Fruit fly (Drosophila melanogaster) whole organism, pupa: ENCODE data around the gene CG12560.

ENCODE experiments used
- CG10348 ChIP-seq: fragments of 200-800 bp; sonication (Bioruptor generic); IDR thresholded peaks from 2 replicates; pipeline ENCODE4 v1.3.6; 2022; ENCODE audit warnings: missing biosample characterization, missing genetic modification characterization
- CG12605 ChIP-seq: fragments of 200-800 bp; sonication (Bioruptor generic); IDR thresholded peaks from 2 replicates; pipeline ENCODE4 v1.3.6; 2022; ENCODE audit warnings: missing biosample characterization, missing genetic modification characterization
- CG13204 ChIP-seq: fragments of 200-800 bp; sonication (Bioruptor generic); optimal IDR thresholded peaks from 2 replicates; lab custom pipeline; 2018; ENCODE audit warnings: missing biosample characterization, mild to moderate bottlenecking, missing genetic modification characterization, moderate library complexity
- CG14655 ChIP-seq: fragments of 200-800 bp; sonication (Bioruptor generic); optimal IDR thresholded peaks from 3 replicates; lab custom pipeline; 2017; ENCODE audit warnings: mild to moderate bottlenecking, missing biosample characterization, missing genetic modification reagents, missing genetic modification characterization
- CG15710 ChIP-seq: fragments of 200-800 bp; sonication (Bioruptor generic); optimal IDR thresholded peaks from 2 replicates; lab custom pipeline; 2018; ENCODE audit warnings: missing biosample characterization, mild to moderate bottlenecking, missing genetic modification characterization, moderate library complexity
- CG17806 ChIP-seq: fragments of 200-800 bp; sonication (Bioruptor generic); optimal IDR thresholded peaks from 2 replicates; lab custom pipeline; 2018; ENCODE audit warnings: missing biosample characterization, mild to moderate bottlenecking, missing genetic modification characterization, moderate library complexity
- CG32121 ChIP-seq: fragments of 200-800 bp; sonication (Bioruptor generic); IDR thresholded peaks from 2 replicates; pipeline ENCODE4 v1.3.6; 2022; ENCODE audit warnings: missing biosample characterization, missing genetic modification characterization
- CG34367 ChIP-seq: fragments of 200-800 bp; sonication (Bioruptor generic); optimal IDR thresholded peaks from 2 replicates; lab custom pipeline; 2018; ENCODE audit warnings: missing biosample characterization, mild to moderate bottlenecking, missing genetic modification characterization
- CG4496 ChIP-seq: fragments of 200-800 bp; sonication (Bioruptor generic); IDR thresholded peaks from 3 replicates; pipeline ENCODE4 v1.3.6; 2022; ENCODE audit warnings: missing biosample characterization, missing genetic modification characterization
- CG8159 ChIP-seq: fragments of 200-800 bp; sonication (Bioruptor generic); optimal IDR thresholded peaks from 3 replicates; lab custom pipeline; 2018; ENCODE audit warnings: missing biosample characterization, mild to moderate bottlenecking, missing genetic modification characterization, moderate library complexity
- CG8301 ChIP-seq: fragments of 200-800 bp; sonication (Bioruptor generic); optimal IDR thresholded peaks from 2 replicates; lab custom pipeline; 2018; ENCODE audit warnings: missing biosample characterization, mild to moderate bottlenecking, missing genetic modification characterization
- CG9948 ChIP-seq: fragments of 200-800 bp; sonication (Bioruptor generic); optimal IDR thresholded peaks from 2 replicates; lab custom pipeline; 2018; ENCODE audit warnings: missing biosample characterization, mild to moderate bottlenecking, missing genetic modification characterization, moderate library complexity
- D1 ChIP-seq: fragments of 200-800 bp; sonication (Bioruptor generic); optimal IDR thresholded peaks from 2 replicates; lab custom pipeline; 2018; ENCODE audit warnings: missing biosample characterization, mild to moderate bottlenecking, missing genetic modification characterization, moderate library complexity
- EcR ChIP-seq: fragments of 200-800 bp; sonication (Bioruptor generic); optimal IDR thresholded peaks from 3 replicates; lab custom pipeline; 2019; ENCODE audit warnings: missing biosample characterization, missing genetic modification characterization, mild to moderate bottlenecking, moderate library complexity, missing genetic modification reagents
- Ets98B ChIP-seq: fragments of 200-800 bp; sonication (Bioruptor generic); IDR thresholded peaks from 2 replicates; pipeline ENCODE4 v1.3.6; 2022; ENCODE audit warnings: missing biosample characterization, missing genetic modification characterization
- Pif1A ChIP-seq: fragments of 200-800 bp; sonication (Bioruptor generic); optimal IDR thresholded peaks from 3 replicates; lab custom pipeline; 2016; ENCODE audit warnings: missing biosample characterization, missing genetic modification characterization
- Pif1B ChIP-seq: fragments of 200-800 bp; sonication (Bioruptor generic); optimal IDR thresholded peaks from 3 replicates; lab custom pipeline; 2016; ENCODE audit warnings: missing biosample characterization, missing genetic modification characterization
- Snoo ChIP-seq: fragments of 200-800 bp; sonication (Bioruptor generic); optimal IDR thresholded peaks from 3 replicates; lab custom pipeline; 2017; ENCODE audit warnings: missing biosample characterization, mild to moderate bottlenecking, missing genetic modification characterization, inconsistent platforms
- fd96Ca ChIP-seq: fragments of 200-800 bp; sonication (Bioruptor generic); IDR thresholded peaks from 3 replicates; pipeline ENCODE4 v1.3.6; 2022; ENCODE audit warnings: missing biosample characterization, missing genetic modification characterization
- gl ChIP-seq: fragments of 200-800 bp; sonication (Bioruptor generic); optimal IDR thresholded peaks from 2 replicates; lab custom pipeline; 2018; ENCODE audit warnings: missing biosample characterization, mild to moderate bottlenecking, missing genetic modification characterization
- rn ChIP-seq: fragments of 200-800 bp; sonication (Bioruptor generic); IDR thresholded peaks from 2 replicates; pipeline ENCODE4 v1.3.6; 2022; ENCODE audit warnings: missing biosample characterization, missing genetic modification characterization

The CG12560 gene

dm6 chr2L:7967645-7968044 lies 41.6 kb downstream of the CG12560 start:
- TF ChIP-seq Pif1B (GFP tag; lab: Kevin White, UChicago), result no peak
- TF ChIP-seq CG17806, result no peak
- TF ChIP-seq Pif1A (GFP tag; lab: Kevin White, UChicago), result no peak
- no peak for TF ChIP-seq Ets98B
- TF ChIP-seq CG4496 (GFP tag; lab: Robert Waterston, UW), result 0 out of 3 replicates have a peak, but pooled peaks have one; percentile 14
- no peak for TF ChIP-seq CG13204 (GFP tag; lab: Kevin White, UChicago)
- no peak for TF ChIP-seq Snoo (tag; lab: Kevin White, UChicago)
- TF ChIP-seq fd96Ca, result no peak
- TF ChIP-seq rn, result no peak

- TF ChIP-seq rn (no peak), CG14655 (GFP tag; lab: Kevin White, UChicago) (peak; percentile 25), EcR (GFP tag; lab: Kevin White, UChicago) (peak; percentile 35)
Measured at dm6 chr2L:7966866-7967549, 42.3 kb downstream of the CG12560 start.

- TF ChIP-seq CG8159 (tag; lab: Kevin White, UChicago) (no peak), Snoo (tag; lab: Kevin White, UChicago) (no peak)
Measured at dm6 chr2L:7966461-7966846, 42.8 kb downstream of the CG12560 start.

dm6 chr2L:7965808-7966460 lies 43.3 kb downstream of the CG12560 start:
- TF ChIP-seq CG14655 (GFP tag; lab: Kevin White, UChicago), result peak; percentile 61
- peak; percentile 19 for TF ChIP-seq D1 (tag; lab: Kevin White, UChicago)
- TF ChIP-seq CG34367 (tag; lab: Kevin White, UChicago), result peak; percentile 5
- peak; percentile 42 for TF ChIP-seq CG9948 (tag; lab: Kevin White, UChicago)
- no peak for TF ChIP-seq CG12605 (GFP tag; lab: Robert Waterston, UW)
- peak; percentile 52 for TF ChIP-seq CG8301 (tag; lab: Kevin White, UChicago)
- no peak for TF ChIP-seq CG4496 (GFP tag; lab: Robert Waterston, UW)
- TF ChIP-seq Pif1A (GFP tag; lab: Kevin White, UChicago), result peak; percentile 27
- peak; percentile 44 for TF ChIP-seq CG17806
- peak; percentile 18 for TF ChIP-seq EcR (GFP tag; lab: Kevin White, UChicago)
- TF ChIP-seq CG10348, result no peak
- TF ChIP-seq CG15710, result peak; percentile 1
- no peak for TF ChIP-seq fd96Ca
- TF ChIP-seq CG32121, result no peak
- TF ChIP-seq CG8159 (tag; lab: Kevin White, UChicago), result peak; percentile 47

- TF ChIP-seq Snoo (tag; lab: Kevin White, UChicago), result peak; percentile 63
- TF ChIP-seq rn, result peak; percentile 80
- TF ChIP-seq CG4496 (GFP tag; lab: Robert Waterston, UW), result peak; percentile 96
- peak; percentile 63 for TF ChIP-seq CG13204 (GFP tag; lab: Kevin White, UChicago)
- peak; percentile 79 for TF ChIP-seq CG8301 (tag; lab: Kevin White, UChicago)
- TF ChIP-seq CG32121, result peak; percentile 94
- peak; percentile 61 for TF ChIP-seq CG8159 (tag; lab: Kevin White, UChicago)
- peak; percentile 50 for TF ChIP-seq Pif1B (GFP tag; lab: Kevin White, UChicago)
- peak; percentile 65 for TF ChIP-seq CG34367 (tag; lab: Kevin White, UChicago)
- TF ChIP-seq Pif1A (GFP tag; lab: Kevin White, UChicago), result peak; percentile 78
- peak; percentile 90 for TF ChIP-seq fd96Ca
- peak; percentile 76 for TF ChIP-seq CG14655 (GFP tag; lab: Kevin White, UChicago)
- TF ChIP-seq CG17806, result peak; percentile 57
- TF ChIP-seq CG12605 (GFP tag; lab: Robert Waterston, UW), result peak; percentile 90
- peak; percentile 93 for TF ChIP-seq Ets98B
- TF ChIP-seq D1 (tag; lab: Kevin White, UChicago), result no peak
- peak; percentile 67 for TF ChIP-seq CG10348
- TF ChIP-seq EcR (GFP tag; lab: Kevin White, UChicago), result no peak
- peak; percentile 6 for TF ChIP-seq gl (tag; lab: Kevin White, UChicago)
- TF ChIP-seq CG15710, result peak; percentile 66
- peak; percentile 61 for TF ChIP-seq CG9948 (tag; lab: Kevin White, UChicago)
- TF ChIP-seq, all 21 proteins: peak for 19
Measured at dm6 chr2L:7964611-7965010, 44.7 kb downstream of the CG12560 start.

- no peak for TF ChIP-seq CG8159 (tag; lab: Kevin White, UChicago)
- TF ChIP-seq Pif1B (GFP tag; lab: Kevin White, UChicago), result no peak
- TF ChIP-seq CG4496 (GFP tag; lab: Robert Waterston, UW), result no peak
- no peak for TF ChIP-seq rn
- no peak for TF ChIP-seq gl (tag; lab: Kevin White, UChicago)
- no peak for TF ChIP-seq CG12605 (GFP tag; lab: Robert Waterston, UW)
- no peak for TF ChIP-seq CG13204 (GFP tag; lab: Kevin White, UChicago)
- TF ChIP-seq CG15710, result no peak
- no peak for TF ChIP-seq CG17806
- no peak for TF ChIP-seq Snoo (tag; lab: Kevin White, UChicago)
- no peak for TF ChIP-seq CG10348
- no peak for TF ChIP-seq CG32121
- no peak for TF ChIP-seq Ets98B
- TF ChIP-seq CG14655 (GFP tag; lab: Kevin White, UChicago), result no peak
- no peak for TF ChIP-seq CG34367 (tag; lab: Kevin White, UChicago)
- TF ChIP-seq fd96Ca, result no peak
- TF ChIP-seq CG9948 (tag; lab: Kevin White, UChicago), result no peak
Measured at dm6 chr2L:7962881-7963280, 46.4 kb downstream of the CG12560 start.
